Fruit fly (Drosophila melanogaster) whole organism, wandering third instar larva: ENCODE results near the gene Trmt112.

ENCODE experiments used
- Abd-B ChIP-seq: fragments of >200 bp; optimal IDR thresholded peaks from 2 replicates; lab custom pipeline; 2017; ENCODE audit warnings: missing biosample characterization, missing genetic modification characterization
- CG32264 ChIP-seq: fragments of 200-800 bp; sonication (Bioruptor generic); optimal IDR thresholded peaks from 2 replicates; lab custom pipeline; 2016; ENCODE audit warnings: missing biosample characterization, missing genetic modification characterization
- CG9705 ChIP-seq: fragments of 200-800 bp; sonication (Bioruptor generic); optimal IDR thresholded peaks from 2 replicates; lab custom pipeline; 2018; ENCODE audit warnings: missing biosample characterization, mild to moderate bottlenecking, missing genetic modification characterization
- CrebA ChIP-seq: fragments of 200-800 bp; sonication (Bioruptor generic); optimal IDR thresholded peaks from 2 replicates; lab custom pipeline; 2016; ENCODE audit warnings: missing biosample characterization, mild to moderate bottlenecking, missing genetic modification characterization, borderline replicate concordance
- Dfd ChIP-seq: fragments of >200 bp; optimal IDR thresholded peaks from 2 replicates; lab custom pipeline; 2017; ENCODE audit warnings: missing biosample characterization, missing genetic modification characterization
- Dif ChIP-seq: fragments of 200-275, 200-300 bp; sonication (Bioruptor generic); optimal IDR thresholded peaks from 2 replicates; lab custom pipeline; 2018; ENCODE audit warnings: missing biosample characterization, missing genetic modification characterization; ENCODE audit not compliant: partially characterized antibody
- GATAd ChIP-seq: sonication (Bioruptor generic); optimal IDR thresholded peaks from 2 replicates; lab custom pipeline; 2016; ENCODE audit warnings: missing biosample characterization, missing genetic modification characterization
- HLH106 ChIP-seq: fragments of 200-800 bp; optimal IDR thresholded peaks from 3 replicates; lab custom pipeline; 2019; ENCODE audit warnings: missing biosample characterization, mild to moderate bottlenecking, missing genetic modification characterization, moderate library complexity
- Hnf4 ChIP-seq: fragments of 200-800 bp; sonication (Bioruptor generic); optimal IDR thresholded peaks from 2 replicates; lab custom pipeline; 2016; ENCODE audit warnings: missing biosample characterization, mild to moderate bottlenecking, missing genetic modification characterization
- Hr78 ChIP-seq: fragments of >200 bp; optimal IDR thresholded peaks from 2 replicates; lab custom pipeline; 2017; ENCODE audit warnings: missing biosample characterization, missing genetic modification characterization
- Hr83 ChIP-seq: fragments of 200-300 bp; sonication (Bioruptor generic); optimal IDR thresholded peaks from 2 replicates; lab custom pipeline; 2016; ENCODE audit warnings: missing biosample characterization, mild to moderate bottlenecking, missing genetic modification characterization, moderate library complexity; ENCODE audit not compliant: poor library complexity, severe bottlenecking
- Jra ChIP-seq: sonication (Bioruptor generic); optimal IDR thresholded peaks from 2 replicates; lab custom pipeline; 2016; ENCODE audit warnings: missing biosample characterization, missing genetic modification characterization
- Mio ChIP-seq: sonication (Bioruptor generic); optimal IDR thresholded peaks from 2 replicates; lab custom pipeline; 2016; ENCODE audit warnings: missing biosample characterization, missing genetic modification characterization
- Myc ChIP-seq: fragments of >200 bp; optimal IDR thresholded peaks from 2 replicates; lab custom pipeline; 2017
- N ChIP-seq: fragments of >200 bp; optimal IDR thresholded peaks from 2 replicates; lab custom pipeline; 2018; ENCODE audit warnings: missing biosample characterization, missing external identifiers, missing genetic modification characterization
- OdsH ChIP-seq: fragments of 200-800 bp; sonication (Bioruptor generic); optimal IDR thresholded peaks from 2 replicates; lab custom pipeline; 2016; ENCODE audit warnings: missing biosample characterization, mild to moderate bottlenecking, missing genetic modification characterization
- Rel ChIP-seq, 2 experiments: fragments of 200-800 bp; sonication (Bioruptor generic) in 1 of 2; optimal IDR thresholded peaks; 2 replicates in 1 of 2; 3 replicates in 1 of 2; lab custom pipeline; 2016 to 2019; ENCODE audit warnings: mild to moderate bottlenecking in 2 of 2, missing biosample characterization in 2 of 2, missing genetic modification characterization in 2 of 2, moderate library complexity in 1 of 2
- Sp1 ChIP-seq: fragments of 200-800 bp; sonication (Bioruptor generic); optimal IDR thresholded peaks from 3 replicates; lab custom pipeline; 2019; ENCODE audit warnings: missing biosample characterization, mild to moderate bottlenecking, missing genetic modification characterization, moderate library complexity
- Vsx2 ChIP-seq: fragments of 200-300, 225-300 bp; sonication (Bioruptor generic); optimal IDR thresholded peaks from 2 replicates; lab custom pipeline; 2018; ENCODE audit warnings: missing biosample characterization, missing genetic modification characterization; ENCODE audit not compliant: partially characterized antibody
- br ChIP-seq: fragments of 200-800 bp; sonication (Bioruptor generic); optimal IDR thresholded peaks from 2 replicates; lab custom pipeline; 2016; ENCODE audit warnings: missing biosample characterization, missing genetic modification characterization
- brk ChIP-seq: fragments of 200-800 bp; sonication (Bioruptor generic); optimal IDR thresholded peaks from 2 replicates; lab custom pipeline; 2016; ENCODE audit warnings: missing biosample characterization, mild to moderate bottlenecking, missing genetic modification characterization
- dl ChIP-seq, 2 experiments: fragments of 175-275, 200-275 bp in 1 of 2; fragments of 200-275 bp in 1 of 2; sonication (Bioruptor generic); optimal IDR thresholded peaks; lab custom pipeline; 2018; ENCODE audit warnings: mild to moderate bottlenecking in 2 of 2, missing biosample characterization in 2 of 2, missing genetic modification characterization in 2 of 2, moderate library complexity in 2 of 2; ENCODE audit not compliant: partially characterized antibody in 2 of 2, insufficient read depth in 1 of 2
- dmrt93B ChIP-seq: fragments of 200-800 bp; sonication (Bioruptor generic); optimal IDR thresholded peaks from 2 replicates; lab custom pipeline; 2018; ENCODE audit warnings: missing biosample characterization, mild to moderate bottlenecking, missing genetic modification characterization
- dsf ChIP-seq: sonication (Bioruptor generic); optimal IDR thresholded peaks from 2 replicates; lab custom pipeline; 2016; ENCODE audit warnings: missing biosample characterization, missing genetic modification characterization, borderline replicate concordance
- ey ChIP-seq: fragments of 200-800 bp; sonication (Bioruptor generic); optimal IDR thresholded peaks from 2 replicates; lab custom pipeline; 2016; ENCODE audit warnings: missing biosample characterization, missing genetic modification characterization
- foxo ChIP-seq, 2 experiments: fragments of 200-800 bp; sonication (Bioruptor generic); optimal IDR thresholded peaks; 2 replicates in 1 of 2; 3 replicates in 1 of 2; lab custom pipeline; 2016 to 2017; ENCODE audit warnings: missing biosample characterization in 2 of 2, missing genetic modification characterization in 2 of 2
- fru ChIP-seq: fragments of 200-800 bp; sonication (Bioruptor generic); optimal IDR thresholded peaks from 3 replicates; lab custom pipeline; 2016; ENCODE audit warnings: missing biosample characterization, mild to moderate bottlenecking, missing genetic modification characterization
- h ChIP-seq: fragments of 200-800 bp; sonication (Bioruptor generic); optimal IDR thresholded peaks from 3 replicates; lab custom pipeline; 2016; ENCODE audit warnings: missing biosample characterization, mild to moderate bottlenecking, missing genetic modification characterization
- jim ChIP-seq: fragments of 175-275, 200-325 bp; sonication (Bioruptor generic); optimal IDR thresholded peaks from 2 replicates; lab custom pipeline; 2016; ENCODE audit warnings: missing biosample characterization, mild to moderate bottlenecking, missing genetic modification characterization
- lola ChIP-seq: fragments of >200 bp; optimal IDR thresholded peaks from 2 replicates; lab custom pipeline; 2017; ENCODE audit warnings: missing biosample characterization, missing genetic modification characterization
- pan ChIP-seq: fragments of >200 bp; optimal IDR thresholded peaks from 2 replicates; lab custom pipeline; 2017
- psq ChIP-seq: fragments of 200-800 bp; sonication (Bioruptor generic); optimal IDR thresholded peaks from 3 replicates; lab custom pipeline; 2017; ENCODE audit warnings: missing biosample characterization, mild to moderate bottlenecking, missing genetic modification characterization, moderate library complexity
- rgr ChIP-seq: fragments of 200-800 bp; sonication (Bioruptor generic); optimal IDR thresholded peaks from 3 replicates; lab custom pipeline; 2016; ENCODE audit warnings: missing biosample characterization, mild to moderate bottlenecking, missing genetic modification characterization
- sage ChIP-seq: fragments of 200-800 bp; sonication (Bioruptor generic); optimal IDR thresholded peaks from 2 replicates; lab custom pipeline; 2016; ENCODE audit warnings: missing biosample characterization, mild to moderate bottlenecking, missing genetic modification characterization
- sv ChIP-seq: fragments of 200-800 bp; sonication (Bioruptor generic); optimal IDR thresholded peaks from 3 replicates; lab custom pipeline; 2016; ENCODE audit warnings: missing biosample characterization, missing genetic modification characterization
- tai ChIP-seq: sonication (Bioruptor generic); optimal IDR thresholded peaks from 2 replicates; lab custom pipeline; 2016; ENCODE audit warnings: missing biosample characterization, missing genetic modification characterization
- usp ChIP-seq: fragments of >200 bp; optimal IDR thresholded peaks from 2 replicates; lab custom pipeline; 2017; ENCODE audit warnings: missing biosample characterization, missing genetic modification characterization
- woc ChIP-seq: sonication (Bioruptor generic); optimal IDR thresholded peaks from 2 replicates; lab custom pipeline; 2016; ENCODE audit warnings: missing biosample characterization, mild to moderate bottlenecking, missing genetic modification characterization

Trmt112 gene

dm6 chr3L:21172527-21173253, 43.9 kb downstream of the Trmt112 start, which contains the start of the genes chb and AsnS (continued):
- TF ChIP-seq dsf (GFP tag; lab: Kevin White, UChicago) (peak; percentile 44), Vsx2 (no peak), jim (GFP tag; lab: Kevin White, UChicago) (no peak), dl (GFP tag; optimal IDR thresholded peaks at IDR 0.05; lab: Kevin White, UChicago; ENCODE audit: insufficient read depth in 1 of 2, partially characterized antibody in 2 of 2) (peak in 1 of 2 experiments; percentile 8), Rel (GFP tag; optimal IDR thresholded peaks at IDR 0.05; lab: Kevin White, UChicago) (no peak), Rel (tag; optimal IDR thresholded peaks at IDR 0.05; lab: Kevin White, UChicago) (peak; percentile 9), br (GFP tag; lab: Kevin White, UChicago) (peak; percentile 77), brk (GFP tag; lab: Kevin White, UChicago) (peak; percentile 47), Hr78 (GFP tag; lab: Kevin White, UChicago) (no peak), psq (GFP tag; lab: Kevin White, UChicago) (peak; percentile 65), pan (lab: Kevin White, UChicago) (no peak)
- TF ChIP-seq, all 38 proteins: peak for 22

dm6 chr3L:21171905-21172304, 44.7 kb downstream of the Trmt112 start, which contains the start of gene Ac78C:
Gene Ac78C, minus strand, starts transcription at chr3L:21171930.
- TF ChIP-seq Vsx2 (peak; percentile 9), dsf (GFP tag; lab: Kevin White, UChicago) (no peak), Jra (GFP tag; lab: Kevin White, UChicago) (peak; percentile 18), CG9705 (GFP tag; lab: Kevin White, UChicago) (peak; percentile 82), Hr83 (GFP tag; lab: Kevin White, UChicago) (peak; percentile 43), HLH106 (peak; percentile 89), pan (lab: Kevin White, UChicago) (no peak), CrebA (GFP tag; lab: Kevin White, UChicago) (peak; percentile 28), br (GFP tag; lab: Kevin White, UChicago) (peak; percentile 90), N (GFP tag; lab: Kevin White, UChicago) (no peak), rgr (GFP tag; lab: Kevin White, UChicago) (peak; percentile 87), jim (GFP tag; lab: Kevin White, UChicago) (no peak), Rel (GFP tag; optimal IDR thresholded peaks at IDR 0.05; lab: Kevin White, UChicago) (no peak), Rel (tag; optimal IDR thresholded peaks at IDR 0.05; lab: Kevin White, UChicago) (no peak), woc (GFP tag; lab: Kevin White, UChicago) (no peak), fru (peak; percentile 92), Mio (GFP tag; lab: Kevin White, UChicago) (peak; percentile 52), ey (GFP tag; lab: Kevin White, UChicago) (peak; percentile 82), sv (GFP tag; lab: Kevin White, UChicago) (peak; percentile 75), Sp1 (peak; percentile 82), brk (GFP tag; lab: Kevin White, UChicago) (no peak), Dif (GFP tag; lab: Kevin White, UChicago) (no peak), GATAd (peak; percentile 46), dmrt93B (peak; percentile 67), Myc (lab: Kevin White, UChicago) (no peak), usp (GFP tag; lab: Kevin White, UChicago) (no peak), dl (GFP tag; optimal IDR thresholded peaks at IDR 0.05; lab: Kevin White, UChicago; ENCODE audit: insufficient read depth in 1 of 2, partially characterized antibody in 2 of 2) (no peak), Abd-B (GFP tag; lab: Kevin White, UChicago) (no peak), CG32264 (GFP tag; lab: Kevin White, UChicago) (peak; percentile 62), Hr78 (GFP tag; lab: Kevin White, UChicago) (no peak), sage (GFP tag; lab: Kevin White, UChicago) (peak; percentile 39), OdsH (peak; percentile 81), lola (GFP tag; lab: Kevin White, UChicago) (no peak), tai (no peak), foxo (GFP tag; optimal IDR thresholded peaks at IDR 0.05; lab: Kevin White, UChicago) (peak; percentile 56 to 89), Hnf4 (GFP tag; lab: Kevin White, UChicago) (peak; percentile 88), psq (GFP tag; lab: Kevin White, UChicago) (peak; percentile 46), h (GFP tag; lab: Kevin White, UChicago) (peak; percentile 97), Dfd (no peak)
